Worm (Caenorhabditis elegans) whole organism, L4 larva: ENCODE measurements around the gene rme-1.

Source experiments
- Y105C5A.15 ChIP-seq: fragments of 200-800 bp; sonication (Bioruptor generic); IDR thresholded peaks from 2 replicates; pipeline ENCODE4 v1.3.6; 2022; ENCODE audit warnings: missing genetic modification characterization, missing compliant biosample characterization
- Y5F2A.4 ChIP-seq: fragments of 200-800 bp; sonication (Bioruptor generic); optimal IDR thresholded peaks from 2 replicates; lab custom pipeline; 2018; ENCODE audit warnings: mild to moderate bottlenecking, missing genetic modification characterization, missing compliant biosample characterization
- ama-1 ChIP-seq: fragments of 150-350 bp; optimal IDR thresholded peaks from 2 replicates; lab custom pipeline; 2014; ENCODE audit warnings: inconsistent platforms, mixed read lengths
- attf-4 ChIP-seq: sonication (generic microtip); optimal IDR thresholded peaks from 3 replicates; lab custom pipeline; 2017; ENCODE audit warnings: missing biosample characterization, missing genetic modification characterization
- dmd-8 ChIP-seq: fragments of 200-800 bp; sonication (Bioruptor generic); IDR thresholded peaks from 2 replicates; pipeline ENCODE4 v1.3.6; 2022; ENCODE audit warnings: missing genetic modification characterization, missing compliant biosample characterization
- mxl-2 ChIP-seq: fragments of 200-800 bp; sonication (Bioruptor generic); conservative IDR thresholded peaks from 2 replicates; pipeline ENCODE4 v1.3.6; 2022; ENCODE audit warnings: missing genetic modification reagents, missing genetic modification characterization, missing compliant biosample characterization
- nhr-102 ChIP-seq: sonication (generic microtip); optimal IDR thresholded peaks from 2 replicates; lab custom pipeline; 2016; ENCODE audit warnings: mild to moderate bottlenecking, missing genetic modification characterization, moderate library complexity, missing compliant biosample characterization
- nhr-111 ChIP-seq: fragments of 200-800 bp; sonication (Bioruptor generic); optimal IDR thresholded peaks from 2 replicates; lab custom pipeline; 2018; ENCODE audit warnings: mild to moderate bottlenecking, missing genetic modification characterization, missing compliant biosample characterization
- nhr-237 ChIP-seq: sonication (generic microtip); optimal IDR thresholded peaks from 2 replicates; lab custom pipeline; 2017; ENCODE audit warnings: missing biosample characterization, missing genetic modification characterization
- nhr-28 ChIP-seq: fragments of 150-350 bp; optimal IDR thresholded peaks from 2 replicates; lab custom pipeline; 2014; ENCODE audit warnings: missing biosample characterization, missing genetic modification characterization
- nhr-41 ChIP-seq: fragments of 200-800 bp; sonication (Bioruptor generic); IDR thresholded peaks from 2 replicates; pipeline ENCODE4 v1.3.6; 2022; ENCODE audit warnings: missing genetic modification reagents, missing genetic modification characterization, missing compliant biosample characterization
- nhr-48 ChIP-seq: sonication (generic microtip); optimal IDR thresholded peaks from 2 replicates; lab custom pipeline; 2016; ENCODE audit warnings: mild to moderate bottlenecking, missing genetic modification characterization, missing compliant biosample characterization
- nhr-6 ChIP-seq: fragments of 150-350 bp; optimal IDR thresholded peaks from 2 replicates; lab custom pipeline; 2014; ENCODE audit warnings: missing biosample characterization, missing genetic modification characterization
- nhr-77 ChIP-seq: fragments of 150-350 bp; optimal IDR thresholded peaks from 2 replicates; lab custom pipeline; 2014; ENCODE audit warnings: missing biosample characterization, missing genetic modification characterization
- set-16 ChIP-seq: fragments of 200-800 bp; sonication (Bioruptor generic); IDR thresholded peaks from 2 replicates; pipeline ENCODE4 v1.3.6; 2022; ENCODE audit warnings: missing genetic modification reagents, missing genetic modification characterization, missing compliant biosample characterization
- spr-1 ChIP-seq: sonication (generic microtip); optimal IDR thresholded peaks from 2 replicates; lab custom pipeline; 2016; ENCODE audit warnings: mild to moderate bottlenecking, missing genetic modification characterization, missing compliant biosample characterization
- unc-62 ChIP-seq, 3 experiments: fragments of 150-350 bp in 1 of 3; sonication (generic microtip); optimal IDR thresholded peaks in 2 of 3; peaks in 1 of 3; 1 replicate in 1 of 3; 2 replicates in 2 of 3; lab custom pipeline; 2014 to 2017; ENCODE audit warnings: missing biosample characterization in 3 of 3, missing genetic modification characterization in 3 of 3, missing genetic modification reagents in 3 of 3, missing genotype in 1 of 3
- zfp-3 ChIP-seq: fragments of 200-800 bp; sonication (Bioruptor generic); conservative IDR thresholded peaks from 2 replicates; pipeline ENCODE4 v1.3.6; 2022; ENCODE audit warnings: missing genetic modification reagents, missing genetic modification characterization, missing compliant biosample characterization
- zip-11 ChIP-seq: fragments of 200-800 bp; sonication (Bioruptor generic); IDR thresholded peaks from 2 replicates; pipeline ENCODE4 v1.3.6; 2022; ENCODE audit warnings: missing genetic modification characterization, missing compliant biosample characterization

Gene rme-1

DNA sequence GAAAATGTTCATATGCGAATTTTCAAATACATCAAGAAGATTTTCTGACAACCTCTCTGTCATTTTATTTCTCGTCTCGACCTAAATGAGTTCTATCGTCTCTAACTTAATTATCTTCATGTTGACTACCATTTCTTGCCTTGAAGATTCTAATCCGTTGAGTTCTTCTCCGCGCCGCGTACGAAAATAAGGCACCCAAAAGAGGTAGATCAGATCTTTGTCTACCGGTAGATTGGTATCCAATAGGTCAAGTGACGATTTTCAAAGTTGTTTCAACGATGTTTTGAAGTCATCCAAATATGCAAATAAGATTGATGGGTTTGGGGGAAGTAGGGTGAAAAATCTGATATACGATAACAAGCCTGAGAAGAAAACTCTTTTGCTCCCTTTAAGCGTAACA lies 45.3 kb downstream of the rme-1 start:
- TF ChIP-seq attf-4 (tag; lab: Kevin White, UChicago) (no peak), nhr-77 (no peak), unc-62 (GFP tag; optimal IDR thresholded peaks at IDR 0.05 in 1 of 2; lab: Kevin White, UChicago) (no peak), unc-62 (tag; optimal IDR thresholded peaks at IDR 0.05; lab: Kevin White, UChicago) (no peak), Y5F2A.4 (no peak), set-16 (GFP tag; lab: Robert Waterston, UW) (no peak), spr-1 (tag; lab: Kevin White, UChicago) (no peak), dmd-8 (GFP tag; lab: Robert Waterston, UW) (no peak), nhr-111 (GFP tag; lab: Kevin White, UChicago) (no peak), nhr-48 (tag; lab: Kevin White, UChicago) (no peak), mxl-2 (GFP tag; lab: Robert Waterston, UW) (no peak), ama-1 (no peak), nhr-237 (no peak), nhr-6 (tag; lab: Kevin White, UChicago) (no peak), nhr-102 (tag; lab: Kevin White, UChicago) (no peak), Y105C5A.15 (GFP tag; lab: Robert Waterston, UW) (no peak), nhr-41 (GFP tag; lab: Robert Waterston, UW) (no peak), zip-11 (GFP tag; lab: Robert Waterston, UW) (no peak), zfp-3 (GFP tag; lab: Robert Waterston, UW) (no peak)
- TF ChIP-seq, all 104 proteins: peak for 0

DNA sequence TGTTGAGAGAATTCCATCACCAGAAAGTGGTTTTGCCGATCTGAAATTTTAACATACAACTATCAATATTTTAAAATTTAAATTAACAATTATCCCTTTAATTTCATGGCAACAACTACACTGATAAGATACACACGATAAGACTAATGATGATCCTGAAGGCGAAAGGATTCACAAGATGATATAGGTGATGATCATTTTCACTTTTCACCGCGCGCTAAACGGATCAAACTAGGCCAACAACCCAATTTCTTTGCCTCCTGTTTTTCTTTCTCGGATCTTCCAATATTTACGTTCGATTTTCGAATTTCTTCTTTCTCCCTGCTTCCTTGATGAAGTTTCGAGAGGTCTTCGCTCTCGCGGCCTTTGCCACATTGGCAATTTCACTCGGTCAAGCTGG lies 50.5 kb downstream of the rme-1 start, which contains the start of gene K08B12.1:
K08B12.1 (plus strand) TSS at position 229 of the 400 bp plus-strand sequence.
- TF ChIP-seq nhr-28 (peak; percentile 1), unc-62 (GFP tag; optimal IDR thresholded peaks at IDR 0.05 in 1 of 2; lab: Kevin White, UChicago) (no peak), unc-62 (tag; optimal IDR thresholded peaks at IDR 0.05; lab: Kevin White, UChicago) (no peak)
